Worm (Caenorhabditis elegans) whole organism, L4 larva: ENCODE data around the gene mrps-21.

Experiments used
- F49E8.2 ChIP-seq: sonication (generic microtip); optimal IDR thresholded peaks from 2 replicates; lab custom pipeline; 2016; ENCODE audit warnings: missing compliant biosample characterization, mild to moderate bottlenecking, missing genetic modification characterization, borderline replicate concordance
- R02D3.7 ChIP-seq: fragments of 150-350 bp; sonication (generic microtip); optimal IDR thresholded peaks from 3 replicates; lab custom pipeline; 2014; ENCODE audit warnings: missing biosample characterization, missing genetic modification characterization
- T26A8.4 ChIP-seq: fragments of 200-800 bp; sonication (Bioruptor generic); IDR thresholded peaks from 2 replicates; pipeline ENCODE4 v1.3.6; 2022; ENCODE audit warnings: missing genetic modification characterization, missing compliant biosample characterization
- Y5F2A.4 ChIP-seq: fragments of 200-800 bp; sonication (Bioruptor generic); optimal IDR thresholded peaks from 2 replicates; lab custom pipeline; 2018; ENCODE audit warnings: mild to moderate bottlenecking, missing genetic modification characterization, missing compliant biosample characterization
- ZK546.5 ChIP-seq, 2 experiments: sonication (generic microtip); optimal IDR thresholded peaks; 2 replicates each; lab custom pipeline; 2017; ENCODE audit warnings: missing biosample characterization in 2 of 2, missing genetic modification characterization in 2 of 2
- aha-1 ChIP-seq: fragments of 150-350 bp; peaks from one replicate; lab custom pipeline; 2014; ENCODE audit warnings: missing biosample characterization, missing genetic modification characterization
- ceh-44 ChIP-seq: fragments of 200-800 bp; sonication (Bioruptor generic); IDR thresholded peaks from 2 replicates; pipeline ENCODE4 v1.3.6; 2022; ENCODE audit warnings: missing genetic modification reagents, missing genetic modification characterization, missing compliant biosample characterization
- daf-12 ChIP-seq: fragments of 150-350 bp; optimal IDR thresholded peaks from 2 replicates; lab custom pipeline; 2014; ENCODE audit warnings: missing biosample characterization, missing genetic modification reagents, missing genetic modification characterization
- daf-16 ChIP-seq, 3 experiments: sonication (generic microtip); optimal IDR thresholded peaks; 2 replicates each; lab custom pipeline; 2016 to 2017; ENCODE audit warnings: missing genetic modification characterization in 3 of 3, missing genetic modification reagents in 3 of 3, mild to moderate bottlenecking in 2 of 3, missing compliant biosample characterization in 2 of 3, missing biosample characterization in 1 of 3, moderate library complexity in 1 of 3
- dmd-6 ChIP-seq: fragments of 200-800 bp; sonication (Bioruptor generic); IDR thresholded peaks from 2 replicates; pipeline ENCODE4 v1.3.6; 2022; ENCODE audit warnings: missing genetic modification reagents, missing genetic modification characterization, missing compliant biosample characterization
- dpl-1 ChIP-seq: fragments of 150-350 bp; optimal IDR thresholded peaks from 2 replicates; lab custom pipeline; 2014; ENCODE audit warnings: missing biosample characterization, missing genetic modification reagents, missing genetic modification characterization
- duxl-1 ChIP-seq: sonication (generic microtip); optimal IDR thresholded peaks from 2 replicates; lab custom pipeline; 2016; ENCODE audit warnings: mild to moderate bottlenecking, missing genetic modification characterization, moderate library complexity, missing compliant biosample characterization; ENCODE audit not compliant: poor library complexity
- dve-1 ChIP-seq: sonication (generic microtip); optimal IDR thresholded peaks from 2 replicates; lab custom pipeline; 2017; ENCODE audit warnings: antibody characterized with exemption, mild to moderate bottlenecking, missing genetic modification characterization, missing compliant biosample characterization; ENCODE audit not compliant: insufficient read depth
- egl-27 ChIP-seq: sonication (generic microtip); optimal IDR thresholded peaks from 3 replicates; lab custom pipeline; 2017; ENCODE audit warnings: missing biosample characterization, missing genetic modification reagents, missing genetic modification characterization
- egl-43 ChIP-seq: fragments of 200-800 bp; sonication (Bioruptor generic); IDR thresholded peaks from 2 replicates; pipeline ENCODE4 v1.3.6; 2022; ENCODE audit warnings: missing genetic modification reagents, missing genetic modification characterization, missing compliant biosample characterization
- gei-8 ChIP-seq: fragments of 200-800 bp; sonication (Bioruptor generic); optimal IDR thresholded peaks from 2 replicates; lab custom pipeline; 2018; ENCODE audit warnings: mild to moderate bottlenecking, missing genetic modification characterization, missing compliant biosample characterization
- lin-1 ChIP-seq: fragments of 200-800 bp; sonication (Bioruptor generic); IDR thresholded peaks from 2 replicates; pipeline ENCODE4 v1.3.6; 2022; ENCODE audit warnings: missing genetic modification reagents, missing genetic modification characterization, missing compliant biosample characterization
- lir-3 ChIP-seq: sonication (generic microtip); optimal IDR thresholded peaks from 2 replicates; lab custom pipeline; 2016; ENCODE audit warnings: mild to moderate bottlenecking, missing genetic modification characterization, missing compliant biosample characterization
- mdt-29 ChIP-seq: fragments of 200-800 bp; sonication (Bioruptor generic); IDR thresholded peaks from 2 replicates; pipeline ENCODE4 v1.3.6; 2022; ENCODE audit warnings: missing genetic modification reagents, missing genetic modification characterization, missing compliant biosample characterization
- mep-1 ChIP-seq: fragments of 150-350 bp; sonication (generic microtip); optimal IDR thresholded peaks from 3 replicates; lab custom pipeline; 2014; ENCODE audit warnings: missing biosample characterization, missing genetic modification characterization
- mxl-2 ChIP-seq: fragments of 200-800 bp; sonication (Bioruptor generic); conservative IDR thresholded peaks from 2 replicates; pipeline ENCODE4 v1.3.6; 2022; ENCODE audit warnings: missing genetic modification reagents, missing genetic modification characterization, missing compliant biosample characterization
- nhr-10 ChIP-seq: fragments of 150-350 bp; optimal IDR thresholded peaks from 2 replicates; lab custom pipeline; 2014; ENCODE audit warnings: missing biosample characterization, missing genetic modification characterization
- nhr-102 ChIP-seq: sonication (generic microtip); optimal IDR thresholded peaks from 2 replicates; lab custom pipeline; 2016; ENCODE audit warnings: mild to moderate bottlenecking, missing genetic modification characterization, moderate library complexity, missing compliant biosample characterization
- nhr-28 ChIP-seq: fragments of 150-350 bp; optimal IDR thresholded peaks from 2 replicates; lab custom pipeline; 2014; ENCODE audit warnings: missing biosample characterization, missing genetic modification characterization
- nhr-41 ChIP-seq: fragments of 200-800 bp; sonication (Bioruptor generic); IDR thresholded peaks from 2 replicates; pipeline ENCODE4 v1.3.6; 2022; ENCODE audit warnings: missing genetic modification reagents, missing genetic modification characterization, missing compliant biosample characterization
- nhr-76 ChIP-seq: fragments of 150-350 bp; optimal IDR thresholded peaks from 2 replicates; lab custom pipeline; 2014; ENCODE audit warnings: missing biosample characterization, missing genetic modification characterization
- php-3 ChIP-seq: fragments of 200-800 bp; sonication (Bioruptor generic); IDR thresholded peaks from 2 replicates; pipeline ENCODE4 v1.3.6; 2022; ENCODE audit warnings: missing genetic modification reagents, missing genetic modification characterization, missing compliant biosample characterization
- pqm-1 ChIP-seq: sonication (generic microtip); optimal IDR thresholded peaks from 2 replicates; lab custom pipeline; 2017; ENCODE audit warnings: missing biosample characterization, missing genetic modification characterization
- sdz-12 ChIP-seq: fragments of 200-800 bp; sonication (Bioruptor generic); optimal IDR thresholded peaks from 2 replicates; lab custom pipeline; 2018; ENCODE audit warnings: mild to moderate bottlenecking, missing genetic modification characterization, missing compliant biosample characterization
- set-16 ChIP-seq: fragments of 200-800 bp; sonication (Bioruptor generic); IDR thresholded peaks from 2 replicates; pipeline ENCODE4 v1.3.6; 2022; ENCODE audit warnings: missing genetic modification reagents, missing genetic modification characterization, missing compliant biosample characterization
- tra-1 ChIP-seq: fragments of 200-800 bp; sonication (Bioruptor generic); IDR thresholded peaks from 2 replicates; pipeline ENCODE4 v1.3.6; 2022; ENCODE audit warnings: missing genetic modification reagents, missing genetic modification characterization, missing compliant biosample characterization
- unc-130 ChIP-seq: sonication (generic microtip); optimal IDR thresholded peaks from 2 replicates; lab custom pipeline; 2016; ENCODE audit warnings: missing genetic modification reagents, missing genetic modification characterization, missing compliant biosample characterization
- unc-62 ChIP-seq, 3 experiments: fragments of 150-350 bp in 1 of 3; sonication (generic microtip); optimal IDR thresholded peaks in 2 of 3; peaks in 1 of 3; 1 replicate in 1 of 3; 2 replicates in 2 of 3; lab custom pipeline; 2014 to 2017; ENCODE audit warnings: missing biosample characterization in 3 of 3, missing genetic modification characterization in 3 of 3, missing genetic modification reagents in 3 of 3, missing genotype in 1 of 3
- vab-7 ChIP-seq: fragments of 200-800 bp; sonication (Bioruptor generic); IDR thresholded peaks from 2 replicates; pipeline ENCODE4 v1.3.6; 2022; ENCODE audit warnings: missing genetic modification reagents, missing genetic modification characterization, missing compliant biosample characterization
- zfp-3 ChIP-seq: fragments of 200-800 bp; sonication (Bioruptor generic); conservative IDR thresholded peaks from 2 replicates; pipeline ENCODE4 v1.3.6; 2022; ENCODE audit warnings: missing genetic modification reagents, missing genetic modification characterization, missing compliant biosample characterization
- zip-11 ChIP-seq: fragments of 200-800 bp; sonication (Bioruptor generic); IDR thresholded peaks from 2 replicates; pipeline ENCODE4 v1.3.6; 2022; ENCODE audit warnings: missing genetic modification characterization, missing compliant biosample characterization
- zip-2 ChIP-seq: fragments of 150-350 bp; optimal IDR thresholded peaks from 2 replicates; lab custom pipeline; 2014; ENCODE audit warnings: missing biosample characterization, missing genetic modification characterization

Gene mrps-21

ce11 chrIV:4688221-4688620 is 28.9 kb upstream of the mrps-21 start, which contains the start of gene bus-4:
bus-4 (plus strand) TSS chrIV:4688269.
- TF ChIP-seq Y5F2A.4 (no peak), dve-1 (tag; lab: Kevin White, UChicago) (no peak)

ce11 chrIV:4686898-4687297 is 27.6 kb upstream of the mrps-21 start:
- peak; percentile 69 for TF ChIP-seq aha-1 (tag; lab: Kevin White, UChicago)
- TF ChIP-seq ZK546.5 (tag; optimal IDR thresholded peaks at IDR 0.05; lab: Kevin White, UChicago): no peak
- TF ChIP-seq set-16 (GFP tag; lab: Robert Waterston, UW): peak; percentile 56; the same call in 1 of the 2 replicates
- TF ChIP-seq, all 104 proteins: peak for 2

- no peak for TF ChIP-seq ZK546.5 (tag; optimal IDR thresholded peaks at IDR 0.05; lab: Kevin White, UChicago)
- TF ChIP-seq unc-62 (GFP tag; optimal IDR thresholded peaks at IDR 0.05 in 1 of 2; lab: Kevin White, UChicago): peak in 1 of 2 experiments; percentile 65
- no peak for TF ChIP-seq unc-62 (tag; optimal IDR thresholded peaks at IDR 0.05; lab: Kevin White, UChicago)
- TF ChIP-seq duxl-1 (tag; lab: Kevin White, UChicago): no peak
- no peak for TF ChIP-seq pqm-1 (tag; lab: Kevin White, UChicago)
- TF ChIP-seq, all 104 proteins: peak for 1
These were observed 27.0 kb upstream of the mrps-21 start for ce11 chrIV:4686291-4686830.

- TF ChIP-seq dpl-1: no peak
- TF ChIP-seq unc-130 (GFP tag; lab: Kevin White, UChicago): no peak
- no peak for TF ChIP-seq ceh-44 (GFP tag; lab: Robert Waterston, UW)
- no peak for TF ChIP-seq daf-16 (GFP tag; optimal IDR thresholded peaks at IDR 0.05; lab: Kevin White, UChicago)
- TF ChIP-seq daf-16 (tag; optimal IDR thresholded peaks at IDR 0.05; lab: Kevin White, UChicago): no peak
- no peak for TF ChIP-seq nhr-28 (tag; lab: Kevin White, UChicago)
- no peak for TF ChIP-seq F49E8.2
- TF ChIP-seq T26A8.4 (GFP tag; lab: Robert Waterston, UW): no peak
- no peak for TF ChIP-seq set-16 (GFP tag; lab: Robert Waterston, UW)
- no peak for TF ChIP-seq tra-1 (GFP tag; lab: Robert Waterston, UW)
- no peak for TF ChIP-seq zfp-3 (GFP tag; lab: Robert Waterston, UW)
- no peak for TF ChIP-seq R02D3.7
- no peak for TF ChIP-seq mdt-29 (GFP tag; lab: Robert Waterston, UW)
- TF ChIP-seq egl-27 (tag; lab: Kevin White, UChicago): no peak
- no peak for TF ChIP-seq mep-1 (tag; lab: Kevin White, UChicago)
- TF ChIP-seq vab-7 (GFP tag; lab: Robert Waterston, UW): no peak
- no peak for TF ChIP-seq gei-8
- no peak for TF ChIP-seq nhr-10 (tag; lab: Kevin White, UChicago)
- no peak for TF ChIP-seq nhr-76
- TF ChIP-seq php-3 (GFP tag; lab: Robert Waterston, UW): no peak
These were observed 23.8 kb upstream of the mrps-21 start for ce11 chrIV:4683149-4683548.

DNA sequence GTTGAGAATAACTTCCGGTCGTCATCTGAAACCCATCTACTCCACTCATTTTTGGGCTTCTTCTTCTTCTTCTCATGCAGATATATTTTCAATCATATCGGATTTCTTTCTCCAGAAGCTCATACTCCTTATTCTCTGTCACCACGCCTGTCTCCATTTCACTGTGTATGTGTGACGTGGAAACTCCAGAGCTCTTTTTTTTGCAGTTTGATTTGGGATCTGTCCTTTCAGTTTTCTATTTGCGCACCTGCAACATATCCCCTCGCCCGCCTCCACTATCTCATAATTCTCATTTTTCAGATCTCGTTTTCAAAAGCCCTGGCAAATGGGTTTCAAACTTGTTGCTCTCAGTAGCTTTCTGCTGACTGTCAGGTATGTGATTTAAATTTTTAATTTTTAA is 19.4 kb upstream of the mrps-21 start, which contains the start of gene kin-36:
TSS of gene kin-36 (plus strand) at position 301 of the 400 bp plus-strand sequence.
- TF ChIP-seq lin-1 (GFP tag; lab: Robert Waterston, UW) (no peak), egl-43 (GFP tag; lab: Robert Waterston, UW) (no peak), mxl-2 (GFP tag; lab: Robert Waterston, UW) (no peak), zip-2 (tag; lab: Kevin White, UChicago) (no peak), nhr-102 (tag; lab: Kevin White, UChicago) (no peak), duxl-1 (tag; lab: Kevin White, UChicago) (no peak), daf-12 (tag; lab: Kevin White, UChicago) (no peak), nhr-41 (GFP tag; lab: Robert Waterston, UW) (no peak), sdz-12 (GFP tag; lab: Kevin White, UChicago) (no peak), zip-11 (GFP tag; lab: Robert Waterston, UW) (no peak), nhr-28 (tag; lab: Kevin White, UChicago) (no peak), dmd-6 (GFP tag; lab: Robert Waterston, UW) (no peak), lir-3 (no peak)
- TF ChIP-seq, all 104 proteins: peak for 0
